Worm (Caenorhabditis elegans) whole organism, L4 larva: Measurements from ENCODE around the gene srd-2.

Experiments used
- aly-2 ChIP-seq: sonication (generic microtip); optimal IDR thresholded peaks from 2 replicates; lab custom pipeline; 2018; ENCODE audit warnings: missing biosample characterization, missing genetic modification characterization
- ceh-28 ChIP-seq: fragments of 150-350 bp; optimal IDR thresholded peaks from 2 replicates; lab custom pipeline; 2014; ENCODE audit warnings: missing biosample characterization, missing genetic modification reagents, missing genetic modification characterization
- ceh-82 ChIP-seq: sonication (generic microtip); optimal IDR thresholded peaks from 2 replicates; lab custom pipeline; 2017; ENCODE audit warnings: missing biosample characterization, missing genetic modification characterization
- ces-1 ChIP-seq: fragments of 150-350 bp; sonication (generic microtip); optimal IDR thresholded peaks from 4 replicates; lab custom pipeline; 2014; ENCODE audit warnings: missing biosample characterization, missing genetic modification reagents, missing genetic modification characterization
- fkh-10 ChIP-seq: fragments of 150-350 bp; optimal IDR thresholded peaks from 2 replicates; lab custom pipeline; 2014; ENCODE audit warnings: missing biosample characterization, missing genetic modification reagents, missing genetic modification characterization
- jun-1 ChIP-seq: fragments of 150-350 bp; optimal IDR thresholded peaks from 2 replicates; lab custom pipeline; 2014; ENCODE audit warnings: missing biosample characterization, missing genetic modification reagents, missing genetic modification characterization
- nhr-25 ChIP-seq: sonication (generic microtip); optimal IDR thresholded peaks from 2 replicates; lab custom pipeline; 2017; ENCODE audit warnings: missing genetic modification characterization, mild to moderate bottlenecking, missing compliant biosample characterization, antibody characterized with exemption, moderate library complexity, borderline replicate concordance; ENCODE audit not compliant: insufficient read depth
- pqm-1 ChIP-seq: sonication (generic microtip); optimal IDR thresholded peaks from 2 replicates; lab custom pipeline; 2017; ENCODE audit warnings: missing biosample characterization, missing genetic modification characterization
- rbr-2 ChIP-seq: sonication (generic microtip); optimal IDR thresholded peaks from 2 replicates; lab custom pipeline; 2016; ENCODE audit warnings: missing genotype, missing genetic modification characterization, missing compliant biosample characterization
- unc-62 ChIP-seq, 3 experiments: fragments of 150-350 bp in 1 of 3; sonication (generic microtip); optimal IDR thresholded peaks in 2 of 3; peaks in 1 of 3; 1 replicate in 1 of 3; 2 replicates in 2 of 3; lab custom pipeline; 2014 to 2017; ENCODE audit warnings: missing biosample characterization in 3 of 3, missing genetic modification characterization in 3 of 3, missing genetic modification reagents in 3 of 3, missing genotype in 1 of 3

DNA sequence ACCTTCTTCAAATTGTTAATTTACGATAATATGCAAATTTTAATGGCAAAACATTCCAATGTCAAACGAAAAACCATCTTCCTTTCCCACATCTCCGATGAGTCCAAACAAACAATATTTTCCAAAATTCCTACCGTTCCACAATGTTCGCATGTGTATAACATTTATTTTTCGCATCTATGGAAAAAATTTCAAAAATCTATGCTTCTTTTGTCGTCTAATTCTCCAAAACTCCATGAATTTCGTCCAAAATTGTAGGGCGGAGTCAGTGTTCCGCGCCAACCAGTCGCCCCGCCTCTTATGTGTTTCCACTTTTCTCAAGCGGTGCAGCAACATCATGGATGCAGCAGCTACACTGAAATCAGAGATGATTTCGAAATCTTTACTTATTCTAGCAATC lies 43.3 kb upstream of the srd-2 start, which contains the start of gene T01E8.8:
- TF ChIP-seq ceh-82 (no peak), pqm-1 (tag; lab: Kevin White, UChicago) (no peak), nhr-25 (tag; lab: Kevin White, UChicago) (no peak), ceh-28 (no peak), ces-1 (GFP tag; lab: Kevin White, UChicago) (no peak), unc-62 (GFP tag; optimal IDR thresholded peaks at IDR 0.05 in 1 of 2; lab: Kevin White, UChicago) (no peak), unc-62 (tag; optimal IDR thresholded peaks at IDR 0.05; lab: Kevin White, UChicago) (no peak), fkh-10 (GFP tag; lab: Kevin White, UChicago) (no peak), jun-1 (tag; lab: Kevin White, UChicago) (no peak), rbr-2 (no peak), aly-2 (tag; lab: Kevin White, UChicago) (no peak)
